Worm (Caenorhabditis elegans) whole organism, L3 larva: Measurements from ENCODE around the gene Y27F2A.8.

Source experiments
- R02D3.7 ChIP-seq: fragments of 150-350 bp; optimal IDR thresholded peaks from 2 replicates; lab custom pipeline; 2014; ENCODE audit warnings: missing biosample characterization, missing genetic modification characterization
- ZK546.5 ChIP-seq: sonication (generic microtip); optimal IDR thresholded peaks from 2 replicates; lab custom pipeline; 2017; ENCODE audit warnings: missing biosample characterization, missing genetic modification characterization
- aly-2 ChIP-seq: fragments of 150-350 bp; optimal IDR thresholded peaks from 2 replicates; lab custom pipeline; 2014; ENCODE audit warnings: missing biosample characterization, missing genetic modification characterization
- ceh-16 ChIP-seq: sonication (generic microtip); optimal IDR thresholded peaks from 2 replicates; lab custom pipeline; 2017; ENCODE audit warnings: missing biosample characterization, missing genetic modification characterization
- ceh-28 ChIP-seq: fragments of 150-350 bp; optimal IDR thresholded peaks from 2 replicates; lab custom pipeline; 2014; ENCODE audit warnings: missing biosample characterization, missing genetic modification reagents, missing genetic modification characterization
- ceh-82 ChIP-seq: fragments of 150-350 bp; optimal IDR thresholded peaks from 2 replicates; lab custom pipeline; 2014; ENCODE audit warnings: missing biosample characterization, missing genetic modification characterization
- ceh-9 ChIP-seq: sonication (generic microtip); optimal IDR thresholded peaks from 2 replicates; lab custom pipeline; 2018; ENCODE audit warnings: missing biosample characterization, missing genetic modification characterization
- daf-12 ChIP-seq: fragments of 150-350 bp; optimal IDR thresholded peaks from 2 replicates; lab custom pipeline; 2014; ENCODE audit warnings: missing biosample characterization, missing genetic modification reagents, missing genetic modification characterization
- egl-27 ChIP-seq: sonication (generic microtip); optimal IDR thresholded peaks from 4 replicates; lab custom pipeline; 2017; ENCODE audit warnings: missing biosample characterization, missing genetic modification reagents, missing genetic modification characterization
- egl-5 ChIP-seq: fragments of 150-350 bp; optimal IDR thresholded peaks from 2 replicates; lab custom pipeline; 2017; ENCODE audit warnings: missing biosample characterization, missing genetic modification reagents, missing genetic modification characterization, inconsistent platforms
- elt-1 ChIP-seq: fragments of 150-350 bp; optimal IDR thresholded peaks from 2 replicates; lab custom pipeline; 2014; ENCODE audit warnings: missing biosample characterization, missing genetic modification characterization
- elt-2 ChIP-seq: sonication (generic microtip); optimal IDR thresholded peaks from 2 replicates; lab custom pipeline; 2016; ENCODE audit warnings: missing genetic modification reagents, mild to moderate bottlenecking, missing genetic modification characterization, missing compliant biosample characterization
- elt-3 ChIP-seq, 3 experiments: fragments of 150-350 bp in 1 of 3; sonication (generic microtip) in 2 of 3; optimal IDR thresholded peaks; 2 replicates in 2 of 3; 4 replicates in 1 of 3; lab custom pipeline; 2014 to 2017; ENCODE audit warnings: missing biosample characterization in 3 of 3, missing genetic modification characterization in 3 of 3
- fos-1 ChIP-seq: fragments of 150-350 bp; optimal IDR thresholded peaks from 2 replicates; lab custom pipeline; 2014; ENCODE audit warnings: missing biosample characterization, missing genetic modification characterization
- hmg-11 ChIP-seq: sonication (generic microtip); optimal IDR thresholded peaks from 2 replicates; lab custom pipeline; 2016; ENCODE audit warnings: missing genetic modification characterization, missing compliant biosample characterization
- lin-15B ChIP-seq: fragments of 150-350 bp; optimal IDR thresholded peaks from 2 replicates; lab custom pipeline; 2014; ENCODE audit warnings: missing biosample characterization, missing genetic modification characterization
- lin-39 ChIP-seq: fragments of 150-350 bp; optimal IDR thresholded peaks from 2 replicates; lab custom pipeline; 2018; ENCODE audit warnings: missing biosample characterization, missing genetic modification reagents, missing genetic modification characterization
- lsy-12 ChIP-seq: sonication (generic microtip); optimal IDR thresholded peaks from 2 replicates; lab custom pipeline; 2016; ENCODE audit warnings: mild to moderate bottlenecking, missing genetic modification characterization, missing compliant biosample characterization
- mdl-1 ChIP-seq: fragments of 150-350 bp; optimal IDR thresholded peaks from 2 replicates; lab custom pipeline; 2014; ENCODE audit warnings: missing biosample characterization, missing genetic modification characterization
- mml-1 ChIP-seq: fragments of 150-350 bp; sonication (generic microtip); optimal IDR thresholded peaks from 3 replicates; lab custom pipeline; 2014; ENCODE audit warnings: missing biosample characterization, missing genetic modification characterization
- nfya-1 ChIP-seq: sonication (generic microtip); optimal IDR thresholded peaks from 2 replicates; lab custom pipeline; 2017; ENCODE audit warnings: missing genetic modification characterization, mild to moderate bottlenecking, missing compliant biosample characterization, antibody characterized with exemption, moderate library complexity; ENCODE audit not compliant: insufficient read depth
- nhr-11 ChIP-seq: fragments of 150-350 bp; optimal IDR thresholded peaks from 2 replicates; lab custom pipeline; 2014; ENCODE audit warnings: missing biosample characterization, missing genetic modification characterization
- nhr-12 ChIP-seq: fragments of 150-350 bp; optimal IDR thresholded peaks from 2 replicates; lab custom pipeline; 2014; ENCODE audit warnings: missing biosample characterization, missing genetic modification characterization
- nhr-23 ChIP-seq: fragments of 150-350 bp; optimal IDR thresholded peaks from 2 replicates; lab custom pipeline; 2014; ENCODE audit warnings: missing biosample characterization, missing genetic modification reagents, missing genetic modification characterization
- nhr-25 ChIP-seq: sonication (generic microtip); optimal IDR thresholded peaks from 2 replicates; lab custom pipeline; 2017; ENCODE audit warnings: missing biosample characterization, missing genetic modification characterization
- nhr-43 ChIP-seq: sonication (generic microtip); optimal IDR thresholded peaks from 2 replicates; lab custom pipeline; 2016; ENCODE audit warnings: mild to moderate bottlenecking, missing genetic modification characterization, missing compliant biosample characterization; ENCODE audit not compliant: poor library complexity, severe bottlenecking
- nhr-67 ChIP-seq: fragments of 150-350 bp; optimal IDR thresholded peaks from 2 replicates; lab custom pipeline; 2014; ENCODE audit warnings: missing biosample characterization, missing genetic modification characterization
- nhr-77 ChIP-seq: fragments of 150-350 bp; optimal IDR thresholded peaks from 2 replicates; lab custom pipeline; 2014; ENCODE audit warnings: missing biosample characterization, missing genetic modification characterization
- pha-4 ChIP-seq: fragments of 150-350 bp; optimal IDR thresholded peaks from 2 replicates; lab custom pipeline; 2014; ENCODE audit warnings: missing biosample characterization, missing genetic modification reagents, missing genetic modification characterization
- sea-2 ChIP-seq: fragments of 150-350 bp; sonication (generic microtip); optimal IDR thresholded peaks from 4 replicates; lab custom pipeline; 2014; ENCODE audit warnings: missing biosample characterization, missing genetic modification reagents, missing genetic modification characterization
- snpc-4 ChIP-seq: fragments of 150-350 bp; optimal IDR thresholded peaks from 2 replicates; lab custom pipeline; 2014; ENCODE audit warnings: missing biosample characterization, missing genetic modification characterization
- tbx-2 ChIP-seq: sonication (generic microtip); optimal IDR thresholded peaks from 2 replicates; lab custom pipeline; 2016; ENCODE audit warnings: mild to moderate bottlenecking, missing genetic modification characterization, missing compliant biosample characterization
- unc-39 ChIP-seq: sonication (generic microtip); optimal IDR thresholded peaks from 4 replicates; lab custom pipeline; 2017; ENCODE audit warnings: missing biosample characterization, missing genetic modification characterization
- zag-1 ChIP-seq: fragments of 150-350 bp; optimal IDR thresholded peaks from 2 replicates; lab custom pipeline; 2014; ENCODE audit warnings: missing biosample characterization, missing genetic modification characterization
- ztf-11 ChIP-seq: fragments of 150-350 bp; optimal IDR thresholded peaks from 2 replicates; lab custom pipeline; 2014; ENCODE audit warnings: missing biosample characterization, missing genetic modification characterization
- ztf-4 ChIP-seq: fragments of 150-350 bp; optimal IDR thresholded peaks from 2 replicates; lab custom pipeline; 2014; ENCODE audit warnings: missing biosample characterization, missing genetic modification characterization

The Y27F2A.8 gene

ce11 chrII:3151615-3152014 lies 32.0 kb upstream of the Y27F2A.8 start, which contains the start of the genes T10D4.14 and T10D4.19:
Gene T10D4.14, minus strand, starts transcription at chrII:3151715.
Gene T10D4.19, plus strand, starts transcription at chrII:3151918.
- TF ChIP-seq nhr-67 (tag; lab: Kevin White, UChicago) (no peak), nhr-43 (tag; lab: Kevin White, UChicago) (no peak), aly-2 (no peak), daf-12 (tag; lab: Kevin White, UChicago) (no peak), ceh-28 (no peak), ztf-4 (tag; lab: Kevin White, UChicago) (no peak), egl-27 (tag; lab: Kevin White, UChicago) (no peak), ztf-11 (tag; lab: Kevin White, UChicago) (no peak), pha-4 (tag; lab: Kevin White, UChicago) (no peak), elt-2 (tag; lab: Kevin White, UChicago) (no peak), lin-15B (tag; lab: Kevin White, UChicago) (no peak), mml-1 (no peak), ceh-16 (tag; lab: Kevin White, UChicago) (no peak)

- no peak for TF ChIP-seq ztf-4 (tag; lab: Kevin White, UChicago)
- no peak for TF ChIP-seq snpc-4 (tag; lab: Kevin White, UChicago)
- TF ChIP-seq fos-1 (tag; lab: Kevin White, UChicago) = no peak
- TF ChIP-seq aly-2 = no peak
- TF ChIP-seq nhr-23 (tag; lab: Kevin White, UChicago) = no peak
- TF ChIP-seq mml-1 = no peak
- no peak for TF ChIP-seq mdl-1
- no peak for TF ChIP-seq ceh-28
- no peak for TF ChIP-seq zag-1 (tag; lab: Kevin White, UChicago)
Measured at ce11 chrII:3154383-3154782, 29.2 kb upstream of the Y27F2A.8 start, which contains the start of gene sri-32. Gene sri-32, minus strand, starts transcription at chrII:3154483.

- TF ChIP-seq lin-15B (tag; lab: Kevin White, UChicago) (no peak), nhr-25 (tag; lab: Kevin White, UChicago) (no peak), elt-1 (tag; lab: Kevin White, UChicago) (no peak), elt-3 (tag; optimal IDR thresholded peaks at IDR 0.05; lab: Kevin White, UChicago) (no peak), R02D3.7 (tag; lab: Kevin White, UChicago) (no peak), ceh-9 (tag; lab: Kevin White, UChicago) (no peak), lsy-12 (tag; lab: Kevin White, UChicago) (no peak), egl-5 (no peak)
Measured at ce11 chrII:3156749-3157148, 26.8 kb upstream of the Y27F2A.8 start, which contains the start of gene sri-33. Gene sri-33, minus strand, starts transcription at chrII:3156849.

- TF ChIP-seq snpc-4 (tag; lab: Kevin White, UChicago) (no peak), nfya-1 (tag; lab: Kevin White, UChicago) (no peak), lsy-12 (tag; lab: Kevin White, UChicago) (no peak), pha-4 (tag; lab: Kevin White, UChicago) (no peak), ceh-82 (no peak), elt-2 (tag; lab: Kevin White, UChicago) (no peak), lin-39 (tag; lab: Kevin White, UChicago) (no peak), unc-39 (tag; lab: Kevin White, UChicago) (no peak), elt-3 (tag; optimal IDR thresholded peaks at IDR 0.05; lab: Kevin White, UChicago) (no peak), sea-2 (GFP tag; lab: Kevin White, UChicago) (no peak), lin-15B (tag; lab: Kevin White, UChicago) (no peak)
Measured at ce11 chrII:3158985-3159384, 24.6 kb upstream of the Y27F2A.8 start, which contains the start of gene sri-34. Gene sri-34, minus strand, starts transcription at chrII:3159085.

- TF ChIP-seq hmg-11 (tag; lab: Kevin White, UChicago) (no peak), R02D3.7 (tag; lab: Kevin White, UChicago) (no peak), ceh-28 (no peak), sea-2 (GFP tag; lab: Kevin White, UChicago) (no peak), tbx-2 (tag; lab: Kevin White, UChicago) (no peak), nhr-12 (tag; lab: Kevin White, UChicago) (no peak), ZK546.5 (no peak), ceh-82 (no peak), elt-2 (tag; lab: Kevin White, UChicago) (no peak), nhr-11 (tag; lab: Kevin White, UChicago) (no peak), nhr-77 (tag; lab: Kevin White, UChicago) (no peak), nhr-67 (tag; lab: Kevin White, UChicago) (no peak), pha-4 (tag; lab: Kevin White, UChicago) (no peak), ztf-11 (tag; lab: Kevin White, UChicago) (no peak), zag-1 (tag; lab: Kevin White, UChicago) (no peak), lin-39 (tag; lab: Kevin White, UChicago) (no peak), ceh-9 (tag; lab: Kevin White, UChicago) (no peak), mml-1 (no peak), lsy-12 (tag; lab: Kevin White, UChicago) (no peak)
Measured at ce11 chrII:3170089-3170488, 13.5 kb upstream of the Y27F2A.8 start, which contains the start of gene fbxc-55. Gene fbxc-55, minus strand, starts transcription at chrII:3170189.
